Worm (Caenorhabditis elegans) whole organism, dauer: ENCODE measurements around the gene txdc-17.
"Not testable (repeated sequence)": the region's sequence is repeated elsewhere in the genome, so short reads cannot be mapped to it uniquely, and the experiment has no call there.

ENCODE experiments used
- unc-62 ChIP-seq: sonication (generic microtip); optimal IDR thresholded peaks from 2 replicates; lab custom pipeline; 2017; ENCODE audit warnings: missing biosample characterization, missing genetic modification reagents, missing genetic modification characterization

The txdc-17 gene

DNA sequence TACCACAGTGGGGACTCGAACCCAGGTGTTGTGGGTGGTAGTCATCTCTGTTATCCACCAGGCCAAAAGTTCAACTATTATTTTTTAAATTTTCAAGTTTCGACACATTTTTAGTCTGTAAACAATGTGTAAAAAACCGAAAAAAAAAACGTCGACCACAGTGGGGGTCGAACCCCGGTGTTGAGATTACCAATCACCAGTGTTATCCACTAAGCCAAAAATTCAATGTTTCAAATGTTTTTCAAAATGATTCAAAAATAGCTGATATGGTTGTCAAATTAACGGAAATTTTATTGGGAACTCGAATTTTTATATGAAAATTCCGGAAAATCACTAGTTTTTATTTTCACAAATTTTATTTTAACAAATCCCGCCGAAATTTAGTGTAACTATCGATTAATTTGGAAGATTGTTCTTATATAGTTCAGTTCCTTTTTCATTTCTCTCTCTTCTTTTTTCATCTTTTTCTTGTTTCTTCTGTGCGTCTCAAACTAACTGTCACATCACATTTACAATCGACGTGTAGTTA lies 38.7 kb downstream of the txdc-17 start:
- no peak for TF ChIP-seq unc-62 (GFP tag; lab: Kevin White, UChicago)

DNA sequence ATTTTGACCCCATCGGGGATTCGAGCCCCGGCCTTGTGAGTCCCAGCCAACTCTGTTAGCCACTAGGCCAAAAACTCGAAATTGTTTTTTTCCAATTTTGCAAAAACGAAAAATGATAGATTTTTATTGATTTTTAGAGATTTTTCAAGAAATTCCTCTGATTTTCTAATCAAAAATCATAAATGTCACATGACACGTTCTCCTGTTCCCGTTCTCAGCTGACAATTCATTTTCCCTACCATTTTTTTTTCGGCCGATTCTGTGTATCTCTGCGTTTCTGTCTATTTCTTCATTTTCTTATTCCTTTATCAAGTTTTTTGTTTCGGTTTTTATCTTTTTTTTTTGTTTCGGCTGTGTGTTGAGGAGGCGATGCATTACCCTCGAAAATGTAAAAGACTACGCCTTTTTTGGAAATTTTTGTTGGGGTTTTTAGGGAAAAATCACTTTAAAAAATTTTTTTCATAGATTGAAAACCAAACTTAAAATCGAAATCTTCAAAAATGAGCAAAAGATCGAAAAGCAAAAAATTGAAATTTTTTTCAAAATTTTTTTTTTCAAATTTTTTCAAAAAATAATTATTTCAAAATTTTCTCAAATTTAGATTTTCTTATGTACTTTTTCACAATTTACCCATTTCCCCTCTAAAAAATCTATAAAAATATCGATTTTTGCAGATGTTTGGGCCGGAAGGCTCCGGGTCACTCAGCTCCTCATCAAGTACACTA lies 39.8 kb downstream of the txdc-17 start, which contains the start of gene klf-1:
TSS of gene klf-1 (plus strand) at position 675 of the 725 bp plus-strand sequence.
- no peak for TF ChIP-seq unc-62 (GFP tag; lab: Kevin White, UChicago)

DNA sequence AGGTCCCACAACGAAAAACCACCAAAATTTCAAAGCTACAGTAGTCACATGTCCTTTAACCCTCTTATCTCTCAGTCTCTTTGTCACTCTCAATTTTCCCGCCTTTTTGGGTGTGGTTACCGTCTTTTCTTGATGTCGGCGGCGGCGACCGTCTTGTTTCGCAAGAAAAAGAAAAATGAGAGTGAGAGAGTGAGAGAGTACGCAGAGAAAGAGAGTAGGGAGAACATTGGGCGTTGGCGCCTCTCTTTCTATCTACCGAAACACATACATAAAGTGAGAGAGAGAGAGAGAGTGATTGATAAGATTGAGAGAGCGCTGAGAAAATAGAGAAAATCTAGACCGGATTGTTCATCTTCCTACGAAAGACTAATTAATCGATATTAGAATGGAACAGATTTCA lies 41.5 kb downstream of the txdc-17 start:
- no peak for TF ChIP-seq unc-62 (GFP tag; lab: Kevin White, UChicago)

- TF ChIP-seq unc-62 (GFP tag; lab: Kevin White, UChicago), result no peak
Measured at ce11 chrIII:2879703-2880102, 45.2 kb downstream of the txdc-17 start.

- TF ChIP-seq unc-62 (GFP tag; lab: Kevin White, UChicago), result no peak
Measured at ce11 chrIII:2881117-2881516, 46.7 kb downstream of the txdc-17 start.

DNA sequence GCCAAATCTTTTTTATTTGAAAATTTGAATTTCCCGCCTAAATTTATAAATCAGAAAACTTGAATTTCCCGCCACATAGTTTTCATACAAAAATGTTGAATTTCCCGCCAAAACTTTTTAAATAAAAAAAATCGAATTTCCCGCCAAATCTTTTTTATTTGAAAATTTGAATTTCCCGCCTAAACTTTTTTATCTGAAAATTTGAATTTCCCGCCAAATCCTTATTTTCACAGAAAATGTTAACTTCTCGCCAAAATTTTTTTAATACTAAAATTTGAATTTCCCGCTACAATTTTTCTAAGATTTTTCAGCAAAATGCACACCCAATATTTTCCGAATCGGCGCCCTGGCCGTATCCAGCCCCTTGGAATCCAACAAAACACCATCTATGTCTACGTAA lies 47.5 kb downstream of the txdc-17 start, which contains the start of gene F56F11.2:
TSS of gene F56F11.2 (plus strand) at position 301 of the 400 bp plus-strand sequence.
- TF ChIP-seq unc-62 (GFP tag; lab: Kevin White, UChicago), result not testable (repeated sequence)
